Worm (Caenorhabditis elegans): Measurements from ENCODE around the gene T19H12.12.

- TF ChIP-seq him-1 (tag; optimal IDR thresholded peaks at IDR 0.05) = no peak
- TF ChIP-seq W03F9.2 (tag; optimal IDR thresholded peaks at IDR 0.05) = no peak
- TF ChIP-seq dao-5 (tag; optimal IDR thresholded peaks at IDR 0.05) = no peak
These were observed 43.4 kb upstream of the T19H12.12 start, which contains the start of gene cwp-1 for ce11 chrV:4841179-4841578.

All from whole organism, L4/young adult.